Fruit fly (Drosophila melanogaster): Measurements from ENCODE around the gene GluRIIC.

GluRIIC gene

DNA sequence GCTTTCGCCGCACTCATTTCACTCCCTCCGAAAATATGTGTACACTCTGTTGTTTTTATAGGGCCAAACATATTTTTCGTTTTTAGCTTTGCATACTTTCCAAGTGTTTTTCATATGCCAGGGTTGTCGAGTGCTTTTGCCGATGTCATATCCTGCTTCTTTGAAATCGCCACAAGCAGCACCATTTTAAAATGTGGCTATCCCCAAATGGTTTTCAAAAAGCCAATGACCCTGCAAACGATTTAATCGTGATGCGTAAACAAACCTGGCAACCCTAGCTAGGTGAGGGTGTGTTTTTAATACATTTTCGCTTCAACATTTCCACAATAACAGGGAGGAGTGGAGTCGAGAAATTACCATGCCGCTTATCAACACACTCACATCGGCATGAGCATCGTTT, 21.4 kb upstream of the GluRIIC start (continued):
- TF ChIP-seq CG17186 (GFP tag; optimal IDR thresholded peaks at IDR 0.05), result no peak
- peak; percentile 55 for TF ChIP-seq dmrt99B (tag; optimal IDR thresholded peaks at IDR 0.05)
- TF ChIP-seq CG14667 (GFP tag; IDR thresholded peaks at IDR 0.05), result no peak
- no peak for TF ChIP-seq hb (GFP tag; IDR thresholded peaks at IDR 0.05; ENCODE audit: partially characterized antibody)
- TF ChIP-seq CG15073 (GFP tag; optimal IDR thresholded peaks at IDR 0.05), result no peak
- TF ChIP-seq lbe (GFP tag; optimal IDR thresholded peaks at IDR 0.05), result no peak
- TF ChIP-seq CG7357 (GFP tag; IDR thresholded peaks at IDR 0.05), result no peak
- TF ChIP-seq bigmax (GFP tag; optimal IDR thresholded peaks at IDR 0.05), result no peak
- TF ChIP-seq E2f2 (GFP tag; IDR thresholded peaks at IDR 0.05), result 0 out of 2 replicates have a peak, but pooled peaks have one; percentile 9
- no peak for TF ChIP-seq rib (GFP tag; IDR thresholded peaks at IDR 0.05)
- no peak for TF ChIP-seq Neu2 (GFP tag; optimal IDR thresholded peaks at IDR 0.05; ENCODE audit: borderline replicate concordance)
- TF ChIP-seq Bteb2 (GFP tag; optimal IDR thresholded peaks at IDR 0.05), result no peak
- peak; percentile 33; the same call in 1 of the 2 replicates for TF ChIP-seq ranshi (GFP tag; IDR thresholded peaks at IDR 0.05)
- 0 out of 2 replicates have a peak, but pooled peaks have one; percentile 9 for TF ChIP-seq NFAT (GFP tag; IDR thresholded peaks at IDR 0.05)
- TF ChIP-seq tup (GFP tag; optimal IDR thresholded peaks at IDR 0.05), result no peak
- no peak for TF ChIP-seq CG4404 (GFP tag; IDR thresholded peaks at IDR 0.05)
- no peak for TF ChIP-seq gcm (GFP tag; optimal IDR thresholded peaks at IDR 0.05)
- peak; percentile 57 for TF ChIP-seq gem (tag; optimal IDR thresholded peaks at IDR 0.05)
- no peak for TF ChIP-seq Ravus (GFP tag; IDR thresholded peaks at IDR 0.05)
- TF ChIP-seq CG3407 (GFP tag; optimal IDR thresholded peaks at IDR 0.05), result no peak
- TF ChIP-seq Asciz (GFP tag; optimal IDR thresholded peaks at IDR 0.05), result no peak
- TF ChIP-seq CG10274 (GFP tag; optimal IDR thresholded peaks at IDR 0.05), result no peak
- no peak for TF ChIP-seq Mad (GFP tag; optimal IDR thresholded peaks at IDR 0.05)
- TF ChIP-seq CG9876 (GFP tag; optimal IDR thresholded peaks at IDR 0.05), result no peak
- TF ChIP-seq zfh2 (GFP tag; optimal IDR thresholded peaks at IDR 0.05), result peak; percentile 14
- TF ChIP-seq Kr (GFP tag; optimal IDR thresholded peaks at IDR 0.05), result no peak
- TF ChIP-seq fd64A (GFP tag; optimal IDR thresholded peaks at IDR 0.05), result no peak
- TF ChIP-seq tgo (GFP tag; IDR thresholded peaks at IDR 0.05), result no peak
- no peak for TF ChIP-seq tio (GFP tag; optimal IDR thresholded peaks at IDR 0.05)
- no peak for TF ChIP-seq CG12744 (GFP tag; optimal IDR thresholded peaks at IDR 0.05)
- no peak for TF ChIP-seq CG2199 (GFP tag; IDR thresholded peaks at IDR 0.05)
- peak; percentile 3 for TF ChIP-seq ems (GFP tag; optimal IDR thresholded peaks at IDR 0.05)
- TF ChIP-seq NK7.1 (GFP tag; optimal IDR thresholded peaks at IDR 0.05), result no peak
- peak in 1 of 2 experiments; percentile 43 for TF ChIP-seq Hr51 (GFP tag; optimal IDR thresholded peaks at IDR 0.05)
- TF ChIP-seq Dll (GFP tag; IDR thresholded peaks at IDR 0.05; ENCODE audit: partially characterized antibody), result no peak
- TF ChIP-seq CG13775 (GFP tag; optimal IDR thresholded peaks at IDR 0.05), result peak; percentile 4
- TF ChIP-seq row (GFP tag; IDR thresholded peaks at IDR 0.05), result peak; percentile 51; the same call in 2 of the 3 replicates
- 0 out of 2 replicates have a peak, but pooled peaks have one; percentile 14 for TF ChIP-seq CG17328 (GFP tag; IDR thresholded peaks at IDR 0.05)
- no peak for TF ChIP-seq Nf-YB (GFP tag; optimal IDR thresholded peaks at IDR 0.05)
- TF ChIP-seq inv (GFP tag; IDR thresholded peaks at IDR 0.05; ENCODE audit: partially characterized antibody), result no peak
- no peak for TF ChIP-seq CG10654 (GFP tag; optimal IDR thresholded peaks at IDR 0.05)
- TF ChIP-seq CG11398 (GFP tag; optimal IDR thresholded peaks at IDR 0.05), result no peak
- TF ChIP-seq MESR4 (GFP tag; optimal IDR thresholded peaks at IDR 0.05), result no peak
- 0 out of 2 replicates have a peak, but pooled peaks have one; percentile 34 for TF ChIP-seq ttk (GFP tag; IDR thresholded peaks at IDR 0.05)
- TF ChIP-seq Vsx1 (GFP tag; optimal IDR thresholded peaks at IDR 0.05), result no peak
- no peak for TF ChIP-seq luna (GFP tag; optimal IDR thresholded peaks at IDR 0.05)
- TF ChIP-seq exex (tag; optimal IDR thresholded peaks at IDR 0.05), result no peak
- no peak for TF ChIP-seq fd3F (GFP tag; optimal IDR thresholded peaks at IDR 0.05)
- peak; percentile 37 for TF ChIP-seq Abd-B (GFP tag; optimal IDR thresholded peaks at IDR 0.05)
- TF ChIP-seq CG8924 (tag; optimal IDR thresholded peaks at IDR 0.05), result no peak
- TF ChIP-seq aop (GFP tag; IDR thresholded peaks at IDR 0.05), result no peak
